Fruit fly (Drosophila melanogaster): Measurements from ENCODE around the gene Tmf.
A peak's percentile ranks its signal among the peaks of the same experiment; 100 is the strongest.

Tmf gene

dm6 chrX:6854563-6854962 is 10.4 kb downstream of the Tmf start (continued):
- TF ChIP-seq insv (GFP tag; optimal IDR thresholded peaks at IDR 0.05) (no peak), hkb (optimal IDR thresholded peaks at IDR 0.05) (no peak), hkb (GFP tag; IDR thresholded peaks at IDR 0.05) (peak; percentile 87), vfl (GFP tag; optimal IDR thresholded peaks at IDR 0.05) (peak; percentile 72), Myb (GFP tag; optimal IDR thresholded peaks at IDR 0.05) (peak; percentile 31), Taf1 (GFP tag; IDR thresholded peaks at IDR 0.05) (peak; percentile 7; the same call in 1 of the 2 replicates), hth (optimal IDR thresholded peaks at IDR 0.05) (no peak), CG3163 (GFP tag; optimal IDR thresholded peaks at IDR 0.05) (peak; percentile 12), wek (GFP tag; optimal IDR thresholded peaks at IDR 0.05) (no peak), ERR (GFP tag; optimal IDR thresholded peaks at IDR 0.05) (peak; percentile 31), CG30020 (tag; optimal IDR thresholded peaks at IDR 0.05) (peak; percentile 1), exex (tag; optimal IDR thresholded peaks at IDR 0.05) (peak; percentile 46), usp (GFP tag; optimal IDR thresholded peaks at IDR 0.05) (no peak), CG17612 (GFP tag; IDR thresholded peaks at IDR 0.05) (0 out of 2 replicates have a peak, but pooled peaks have one; percentile 15), CG3407 (GFP tag; optimal IDR thresholded peaks at IDR 0.05) (peak; percentile 69), dan (GFP tag; IDR thresholded peaks at IDR 0.05) (no peak), CG17328 (GFP tag; IDR thresholded peaks at IDR 0.05) (peak; percentile 77), CG10366 (GFP tag; IDR thresholded peaks at IDR 0.05) (peak; percentile 79), eyg (GFP tag; optimal IDR thresholded peaks at IDR 0.05) (peak; percentile 39), CG43689 (GFP tag; IDR thresholded peaks at IDR 0.05) (no peak), Dref (GFP tag; IDR thresholded peaks at IDR 0.05) (no peak), CG11456 (GFP tag; IDR thresholded peaks at IDR 0.05) (peak; percentile 78), CG14860 (GFP tag; IDR thresholded peaks at IDR 0.05; ENCODE audit: partially characterized antibody) (no peak), CG8281 (tag; optimal IDR thresholded peaks at IDR 0.05) (peak; percentile 52), dysf (GFP tag; IDR thresholded peaks at IDR 0.05) (peak; percentile 88), CG13894 (tag; optimal IDR thresholded peaks at IDR 0.05) (peak; percentile 41), CG9797 (GFP tag; optimal IDR thresholded peaks at IDR 0.05) (no peak), CG15601 (tag; optimal IDR thresholded peaks at IDR 0.05) (peak; percentile 62), Ets65A (GFP tag) (peak; percentile 94), corto (GFP tag; optimal IDR thresholded peaks at IDR 0.05) (peak; percentile 27), CG7786 (GFP tag; optimal IDR thresholded peaks at IDR 0.05) (peak; percentile 47), Max (GFP tag; optimal IDR thresholded peaks at IDR 0.05) (peak; percentile 69), CG12744 (GFP tag; optimal IDR thresholded peaks at IDR 0.05) (peak; percentile 61), dpn (GFP tag; optimal IDR thresholded peaks at IDR 0.05) (peak; percentile 63 to 73), stwl (tag; optimal IDR thresholded peaks at IDR 0.05) (peak; percentile 1), Fer2 (tag; optimal IDR thresholded peaks at IDR 0.05) (no peak), CG4730 (GFP tag; IDR thresholded peaks at IDR 0.05) (peak; percentile 68), Kr (GFP tag; optimal IDR thresholded peaks at IDR 0.05) (no peak), Blimp-1 (GFP tag; optimal IDR thresholded peaks at IDR 0.05) (peak; percentile 85), chm (GFP tag; IDR thresholded peaks at IDR 0.05) (peak; percentile 60; the same call in 1 of the 2 replicates), pb (GFP tag; optimal IDR thresholded peaks at IDR 0.05) (peak; percentile 3), CG34422 (GFP tag; IDR thresholded peaks at IDR 0.05) (peak; percentile 77; the same call in 2 of the 3 replicates), tio (GFP tag; optimal IDR thresholded peaks at IDR 0.05) (peak; percentile 68), CG14050 (GFP tag; IDR thresholded peaks at IDR 0.05) (peak; percentile 66), Vsx1 (GFP tag; optimal IDR thresholded peaks at IDR 0.05) (peak; percentile 65), CG15269 (tag; optimal IDR thresholded peaks at IDR 0.05) (peak; percentile 86), lilli (GFP tag; optimal IDR thresholded peaks at IDR 0.05) (peak; percentile 88), CG12391 (tag; optimal IDR thresholded peaks at IDR 0.05) (peak; percentile 84), Atf-2 (GFP tag; optimal IDR thresholded peaks at IDR 0.05) (peak; percentile 27), CG3847 (GFP tag; IDR thresholded peaks at IDR 0.05) (peak; percentile 75), esg (GFP tag; conservative IDR thresholded peaks at IDR 0.05) (peak; percentile 71), CG17385 (GFP tag; optimal IDR thresholded peaks at IDR 0.05) (peak; percentile 76)

Data from whole organism, embryonic.